Worm (Caenorhabditis elegans) whole organism, early embryonic: ENCODE measurements around the gene ced-5.

ENCODE experiments used
- B0310.2 ChIP-seq: sonication (generic microtip); optimal IDR thresholded peaks from 2 replicates; lab custom pipeline; 2016; ENCODE audit warnings: mild to moderate bottlenecking, missing genetic modification characterization, missing compliant biosample characterization
- F13C5.2 ChIP-seq: sonication (generic microtip); optimal IDR thresholded peaks from 2 replicates; lab custom pipeline; 2017; ENCODE audit warnings: mild to moderate bottlenecking, missing genetic modification characterization, inconsistent platforms, missing compliant biosample characterization
- aly-1 ChIP-seq: sonication (generic microtip); optimal IDR thresholded peaks from 2 replicates; lab custom pipeline; 2016; ENCODE audit warnings: missing genetic modification characterization, missing compliant biosample characterization
- ama-1 ChIP-seq: fragments of 150-350 bp; optimal IDR thresholded peaks from 2 replicates; lab custom pipeline; 2014
- ceh-13 ChIP-seq: fragments of 200-800 bp; sonication (Bioruptor generic); optimal IDR thresholded peaks from 2 replicates; lab custom pipeline; 2018; ENCODE audit warnings: mild to moderate bottlenecking, missing genetic modification characterization, missing compliant biosample characterization
- ceh-36 ChIP-seq: sonication (generic microtip); optimal IDR thresholded peaks from 2 replicates; lab custom pipeline; 2016; ENCODE audit warnings: missing genetic modification characterization, inconsistent platforms, missing compliant biosample characterization
- ets-7 ChIP-seq: sonication (generic microtip); optimal IDR thresholded peaks from 2 replicates; lab custom pipeline; 2016; ENCODE audit warnings: missing genotype, missing genetic modification characterization, missing compliant biosample characterization
- flt-1 ChIP-seq: fragments of 200-800 bp; sonication (Bioruptor generic); IDR thresholded peaks from 2 replicates; pipeline ENCODE4 v1.3.6; 2022; ENCODE audit warnings: missing genetic modification characterization, missing compliant biosample characterization
- hmbx-1 ChIP-seq: sonication (generic microtip); optimal IDR thresholded peaks from 2 replicates; lab custom pipeline; 2016; ENCODE audit warnings: mild to moderate bottlenecking, missing genetic modification characterization, missing compliant biosample characterization
- hmg-4 ChIP-seq: fragments of 200-800 bp; sonication (Bioruptor generic); optimal IDR thresholded peaks from 2 replicates; lab custom pipeline; 2018; ENCODE audit warnings: mild to moderate bottlenecking, missing genetic modification characterization, missing compliant biosample characterization
- hnd-1 ChIP-seq: sonication (generic microtip); optimal IDR thresholded peaks from 2 replicates; lab custom pipeline; 2016; ENCODE audit warnings: missing genetic modification characterization, missing compliant biosample characterization
- pes-1 ChIP-seq: fragments of 200-800 bp; sonication (Bioruptor generic); IDR thresholded peaks from 2 replicates; pipeline ENCODE4 v1.3.6; 2022; ENCODE audit warnings: missing genetic modification reagents, missing genetic modification characterization, missing compliant biosample characterization
- scrt-1 ChIP-seq: fragments of 200-800 bp; sonication (Bioruptor generic); IDR thresholded peaks from 2 replicates; pipeline ENCODE4 v1.3.6; 2022; ENCODE audit warnings: missing genetic modification characterization, missing compliant biosample characterization
- sea-1 ChIP-seq: fragments of 200-800 bp; sonication (Bioruptor generic); conservative IDR thresholded peaks from 2 replicates; pipeline ENCODE4 v1.3.6; 2022; ENCODE audit warnings: missing genetic modification characterization, missing compliant biosample characterization
- tbx-11 ChIP-seq: fragments of 200-800 bp; sonication (Bioruptor generic); IDR thresholded peaks from 2 replicates; pipeline ENCODE4 v1.3.6; 2022; ENCODE audit warnings: missing genetic modification characterization, missing compliant biosample characterization
- tbx-37 ChIP-seq: fragments of 200-800 bp; sonication (Bioruptor generic); conservative IDR thresholded peaks from 2 replicates; pipeline ENCODE4 v1.3.6; 2022; ENCODE audit warnings: missing genetic modification reagents, missing genetic modification characterization, missing compliant biosample characterization
- tra-4 ChIP-seq: sonication (generic microtip); optimal IDR thresholded peaks from 2 replicates; lab custom pipeline; 2017; ENCODE audit warnings: missing genetic modification characterization, missing compliant biosample characterization

The ced-5 gene

ce11 chrIV:10507586-10507985 lies 23.7 kb downstream of the ced-5 start:
- TF ChIP-seq F13C5.2 (tag; lab: Kevin White, UChicago) (no peak), pes-1 (GFP tag; lab: Robert Waterston, UW) (no peak), ceh-36 (no peak), B0310.2 (no peak), tbx-11 (GFP tag; lab: Robert Waterston, UW) (no peak), hnd-1 (tag; lab: Kevin White, UChicago) (no peak), sea-1 (GFP tag; lab: Robert Waterston, UW) (no peak), ama-1 (lab: Kevin White, UChicago) (no peak), aly-1 (tag; lab: Kevin White, UChicago) (no peak), scrt-1 (no peak), hmg-4 (GFP tag; lab: Kevin White, UChicago) (no peak), hmbx-1 (tag; lab: Kevin White, UChicago) (no peak), tbx-37 (GFP tag; lab: Robert Waterston, UW) (no peak), tra-4 (tag; lab: Kevin White, UChicago) (no peak), ets-7 (tag; lab: Kevin White, UChicago) (no peak), ceh-13 (no peak), flt-1 (GFP tag; lab: Robert Waterston, UW) (no peak)

- no peak for TF ChIP-seq ets-7 (tag; lab: Kevin White, UChicago)
- TF ChIP-seq aly-1 (tag; lab: Kevin White, UChicago): no peak
- no peak for TF ChIP-seq ama-1 (lab: Kevin White, UChicago)
These were observed 27.5 kb downstream of the ced-5 start for ce11 chrIV:10511432-10511831.

- TF ChIP-seq ceh-13 (no peak), ets-7 (tag; lab: Kevin White, UChicago) (no peak), F13C5.2 (tag; lab: Kevin White, UChicago) (no peak)
These were observed 28.8 kb downstream of the ced-5 start for ce11 chrIV:10512752-10513151.

ce11 chrIV:10513266-10513665 lies 29.4 kb downstream of the ced-5 start:
- TF ChIP-seq scrt-1 (no peak), ets-7 (tag; lab: Kevin White, UChicago) (no peak), tbx-11 (GFP tag; lab: Robert Waterston, UW) (no peak)

ce11 chrIV:10515128-10515527 lies 31.2 kb downstream of the ced-5 start, which contains the start of gene C02F4.4:
TSS of gene C02F4.4 (minus strand) at chrIV:10515228.
- TF ChIP-seq scrt-1 (no peak), tra-4 (tag; lab: Kevin White, UChicago) (no peak), tbx-37 (GFP tag; lab: Robert Waterston, UW) (no peak), sea-1 (GFP tag; lab: Robert Waterston, UW) (no peak), tbx-11 (GFP tag; lab: Robert Waterston, UW) (no peak), ets-7 (tag; lab: Kevin White, UChicago) (no peak), B0310.2 (no peak), ceh-13 (no peak), aly-1 (tag; lab: Kevin White, UChicago) (no peak), hmbx-1 (tag; lab: Kevin White, UChicago) (no peak), ama-1 (lab: Kevin White, UChicago) (no peak), hnd-1 (tag; lab: Kevin White, UChicago) (no peak), hmg-4 (GFP tag; lab: Kevin White, UChicago) (no peak), pes-1 (GFP tag; lab: Robert Waterston, UW) (no peak), flt-1 (GFP tag; lab: Robert Waterston, UW) (no peak), F13C5.2 (tag; lab: Kevin White, UChicago) (no peak), ceh-36 (no peak)

ce11 chrIV:10518652-10519051 lies 34.7 kb downstream of the ced-5 start:
- TF ChIP-seq ceh-13 (no peak), F13C5.2 (tag; lab: Kevin White, UChicago) (no peak), pes-1 (GFP tag; lab: Robert Waterston, UW) (no peak), B0310.2 (no peak), hmg-4 (GFP tag; lab: Kevin White, UChicago) (no peak), scrt-1 (no peak), ceh-36 (no peak), ets-7 (tag; lab: Kevin White, UChicago) (no peak), aly-1 (tag; lab: Kevin White, UChicago) (no peak), ama-1 (lab: Kevin White, UChicago) (no peak), hmbx-1 (tag; lab: Kevin White, UChicago) (no peak), flt-1 (GFP tag; lab: Robert Waterston, UW) (no peak), tra-4 (tag; lab: Kevin White, UChicago) (no peak), sea-1 (GFP tag; lab: Robert Waterston, UW) (no peak)

- TF ChIP-seq tra-4 (tag; lab: Kevin White, UChicago) (no peak), scrt-1 (no peak), ceh-36 (no peak), hnd-1 (tag; lab: Kevin White, UChicago) (no peak), ceh-13 (no peak), B0310.2 (no peak), aly-1 (tag; lab: Kevin White, UChicago) (no peak), flt-1 (GFP tag; lab: Robert Waterston, UW) (no peak)
These were observed 37.2 kb downstream of the ced-5 start, which contains the start of gene cal-4 for ce11 chrIV:10521106-10521505. TSS of gene cal-4 (plus strand) at chrIV:10521406.

- no peak for TF ChIP-seq flt-1 (GFP tag; lab: Robert Waterston, UW)
- TF ChIP-seq hmbx-1 (tag; lab: Kevin White, UChicago): no peak
- TF ChIP-seq ceh-36: no peak
- no peak for TF ChIP-seq aly-1 (tag; lab: Kevin White, UChicago)
- no peak for TF ChIP-seq pes-1 (GFP tag; lab: Robert Waterston, UW)
- no peak for TF ChIP-seq ets-7 (tag; lab: Kevin White, UChicago)
- TF ChIP-seq ceh-13: no peak
- TF ChIP-seq scrt-1: no peak
- no peak for TF ChIP-seq tbx-11 (GFP tag; lab: Robert Waterston, UW)
- no peak for TF ChIP-seq hmg-4 (GFP tag; lab: Kevin White, UChicago)
- no peak for TF ChIP-seq hnd-1 (tag; lab: Kevin White, UChicago)
- TF ChIP-seq ama-1 (lab: Kevin White, UChicago): no peak
- TF ChIP-seq tbx-37 (GFP tag; lab: Robert Waterston, UW): no peak
- no peak for TF ChIP-seq tra-4 (tag; lab: Kevin White, UChicago)
- TF ChIP-seq F13C5.2 (tag; lab: Kevin White, UChicago): no peak
- TF ChIP-seq B0310.2: no peak
- no peak for TF ChIP-seq sea-1 (GFP tag; lab: Robert Waterston, UW)
These were observed 40.4 kb downstream of the ced-5 start, which contains the start of gene C02F4.5 for ce11 chrIV:10524095-10524829. TSS of gene C02F4.5 (minus strand) at chrIV:10524145.
